Worm (Caenorhabditis elegans): ENCODE results near the gene ttr-11.

The ttr-11 gene

DNA sequence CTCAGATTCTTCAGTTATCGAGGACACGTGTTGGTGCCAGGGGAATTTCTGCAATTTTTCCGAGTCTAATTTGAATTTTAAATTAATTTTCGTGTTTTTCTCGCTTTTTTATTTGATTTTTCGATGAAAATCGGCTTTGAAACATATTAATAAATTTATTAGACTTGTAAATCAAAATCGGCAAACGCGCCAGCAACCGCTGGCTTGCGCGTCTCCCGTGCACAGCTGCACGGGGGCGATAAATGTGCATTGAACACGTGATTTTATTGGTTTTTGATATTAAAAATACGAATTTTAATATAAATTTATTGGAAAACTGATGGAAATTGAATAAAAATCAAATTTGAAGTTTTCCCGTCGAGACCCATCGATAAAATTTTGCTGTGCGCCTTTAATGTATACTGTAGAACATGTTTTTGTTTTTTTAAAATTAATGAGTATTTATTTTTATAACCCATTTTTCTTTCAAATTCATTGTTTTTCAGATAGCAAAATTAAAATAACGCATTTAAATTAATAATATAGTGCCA is 22.5 kb upstream of the ttr-11 start, which contains the start of gene F26F2.7 (continued):
- TF ChIP-seq lin-13 (GFP tag; optimal IDR thresholded peaks at IDR 0.05) (peak; percentile 80), ztf-4 (tag; optimal IDR thresholded peaks at IDR 0.05) (no peak), pax-3 (tag; optimal IDR thresholded peaks at IDR 0.05) (peak; percentile 65), nhr-71 (tag; optimal IDR thresholded peaks at IDR 0.05) (peak; percentile 93), sup-37 (GFP tag; optimal IDR thresholded peaks at IDR 0.05) (peak; percentile 30), egl-13 (tag; optimal IDR thresholded peaks at IDR 0.05) (peak; percentile 80), vab-15 (tag; optimal IDR thresholded peaks at IDR 0.05) (no peak), elt-3 (tag; optimal IDR thresholded peaks at IDR 0.05) (peak in 2 of 6 experiments; percentile 33 to 66), Y116A8C.19 (tag; optimal IDR thresholded peaks at IDR 0.05; ENCODE audit: borderline replicate concordance) (no peak), C16A3.4 (tag; optimal IDR thresholded peaks at IDR 0.05) (peak; percentile 82), alr-1 (tag; optimal IDR thresholded peaks at IDR 0.05; ENCODE audit: borderline replicate concordance) (no peak), nhr-77 (tag; optimal IDR thresholded peaks at IDR 0.05) (no peak), nhr-90 (tag; optimal IDR thresholded peaks at IDR 0.05; ENCODE audit: poor library complexity) (peak; percentile 90), efl-3 (GFP tag; optimal IDR thresholded peaks at IDR 0.05) (peak; percentile 46), hlh-17 (GFP tag; optimal IDR thresholded peaks at IDR 0.05; ENCODE audit: borderline replicate concordance) (no peak), lsy-2 (tag; optimal IDR thresholded peaks at IDR 0.05) (peak; percentile 89 to 91), hpl-2 (GFP tag; optimal IDR thresholded peaks at IDR 0.05) (no peak), zip-4 (GFP tag; optimal IDR thresholded peaks at IDR 0.05) (peak; percentile 72), unc-130 (tag; optimal IDR thresholded peaks at IDR 0.05) (peak; percentile 86), pqm-1 (tag; optimal IDR thresholded peaks at IDR 0.05) (no peak), nhr-76 (tag; optimal IDR thresholded peaks at IDR 0.05) (no peak), snu-23 (GFP tag; optimal IDR thresholded peaks at IDR 0.05) (peak; percentile 90), lir-3 (tag; optimal IDR thresholded peaks at IDR 0.05; ENCODE audit: poor library complexity) (no peak), ceh-90 (tag; optimal IDR thresholded peaks at IDR 0.05) (no peak), sox-4 (tag; optimal IDR thresholded peaks at IDR 0.05) (peak; percentile 75), hlh-4 (tag; optimal IDR thresholded peaks at IDR 0.05) (peak; percentile 3), ceh-88 (GFP tag; IDR thresholded peaks at IDR 0.05) (peak; percentile 70), nhr-237 (tag; optimal IDR thresholded peaks at IDR 0.05) (no peak), nhr-84 (tag; optimal IDR thresholded peaks at IDR 0.05) (no peak), sptf-1 (tag; optimal IDR thresholded peaks at IDR 0.05) (no peak), pag-3 (tag; optimal IDR thresholded peaks at IDR 0.05; ENCODE audit: borderline replicate concordance, insufficient read depth) (no peak)

DNA sequence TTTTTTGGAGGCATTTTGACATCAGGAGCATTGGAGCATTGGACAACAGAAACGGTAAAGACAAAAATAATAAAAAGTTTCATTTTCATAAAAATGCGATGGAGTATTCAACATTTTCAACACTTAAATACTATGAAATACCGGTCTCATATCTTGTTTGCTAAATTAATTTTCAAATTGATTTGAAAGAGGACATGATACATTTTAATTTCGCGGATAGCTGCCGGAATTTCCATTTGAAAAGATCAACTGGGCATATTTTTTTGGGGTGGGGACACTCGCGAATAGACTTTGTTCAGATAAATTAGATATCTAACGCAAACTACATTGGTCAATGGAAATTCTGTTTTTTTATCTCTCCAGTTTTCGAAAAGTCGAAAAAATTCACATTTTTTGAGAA is 8.4 kb upstream of the ttr-11 start, which contains the start of gene F26F2.10:
Gene F26F2.10, minus strand, starts transcription at position 101 of the 400 bp plus-strand sequence.
- TF ChIP-seq irx-1 (tag; optimal IDR thresholded peaks at IDR 0.05) (no peak), sup-37 (GFP tag; optimal IDR thresholded peaks at IDR 0.05) (no peak), hlh-4 (tag; optimal IDR thresholded peaks at IDR 0.05) (no peak), ceh-63 (GFP tag; optimal IDR thresholded peaks at IDR 0.05) (no peak), lin-15B (tag; optimal IDR thresholded peaks at IDR 0.05) (no peak), grh-1 (GFP tag; IDR thresholded peaks at IDR 0.05) (no peak), nhr-84 (tag; optimal IDR thresholded peaks at IDR 0.05) (no peak), hlh-17 (GFP tag; optimal IDR thresholded peaks at IDR 0.05; ENCODE audit: borderline replicate concordance) (no peak), C16A3.4 (tag; optimal IDR thresholded peaks at IDR 0.05) (no peak), lin-13 (GFP tag; optimal IDR thresholded peaks at IDR 0.05) (no peak), aly-2 (tag; optimal IDR thresholded peaks at IDR 0.05) (no peak), ceh-90 (tag; optimal IDR thresholded peaks at IDR 0.05) (no peak), alr-1 (tag; optimal IDR thresholded peaks at IDR 0.05; ENCODE audit: borderline replicate concordance) (no peak), unc-30 (tag; optimal IDR thresholded peaks at IDR 0.05) (no peak), lin-14 (GFP tag; optimal IDR thresholded peaks at IDR 0.05) (no peak), ets-5 (GFP tag; IDR thresholded peaks at IDR 0.05) (no peak)

All from whole organism, L1 larva.